Worm (Caenorhabditis elegans) whole organism, L1 larva: ENCODE data around the gene C17H12.2.
A peak's percentile ranks its signal among the peaks of the same experiment; 100 is the strongest.

Source experiments
- C04F5.9 ChIP-seq: sonication (generic microtip); optimal IDR thresholded peaks from 2 replicates; lab custom pipeline; 2016; ENCODE audit warnings: missing genetic modification characterization, missing compliant biosample characterization
- F16B12.6 ChIP-seq: fragments of 150-350 bp; optimal IDR thresholded peaks from 2 replicates; lab custom pipeline; 2014; ENCODE audit warnings: missing biosample characterization, missing genetic modification characterization
- aly-2 ChIP-seq: fragments of 150-350 bp; optimal IDR thresholded peaks from 2 replicates; lab custom pipeline; 2014; ENCODE audit warnings: missing biosample characterization, missing genetic modification characterization
- blmp-1 ChIP-seq: fragments of 150-350 bp; optimal IDR thresholded peaks from 2 replicates; lab custom pipeline; 2014; ENCODE audit warnings: missing biosample characterization, missing genetic modification characterization
- ceh-63 ChIP-seq: fragments of 200-800 bp; sonication (Bioruptor generic); optimal IDR thresholded peaks from 2 replicates; lab custom pipeline; 2018; ENCODE audit warnings: mild to moderate bottlenecking, missing genetic modification characterization, missing compliant biosample characterization
- ceh-8 ChIP-seq: fragments of 200-800 bp; sonication (Bioruptor generic); optimal IDR thresholded peaks from 2 replicates; lab custom pipeline; 2018; ENCODE audit warnings: mild to moderate bottlenecking, missing genetic modification characterization, moderate library complexity, missing compliant biosample characterization
- ceh-82 ChIP-seq, 3 experiments: fragments of 150-350 bp in 1 of 3; sonication (generic microtip) in 2 of 3; optimal IDR thresholded peaks; 2 replicates each; lab custom pipeline; 2014 to 2017; ENCODE audit warnings: missing biosample characterization in 3 of 3, missing genetic modification characterization in 3 of 3
- ceh-88 ChIP-seq: fragments of 200-800 bp; sonication (Bioruptor generic); IDR thresholded peaks from 2 replicates; pipeline ENCODE4 v1.3.6; 2022; ENCODE audit warnings: missing genetic modification characterization, missing compliant biosample characterization
- dsc-1 ChIP-seq: sonication (generic microtip); optimal IDR thresholded peaks from 2 replicates; lab custom pipeline; 2016; ENCODE audit warnings: mild to moderate bottlenecking, missing genetic modification characterization, missing compliant biosample characterization
- efl-1 ChIP-seq, 4 experiments: fragments of 150-350 bp; optimal IDR thresholded peaks in 3 of 4; peaks in 1 of 4; 1 replicate in 1 of 4; 2 replicates in 3 of 4; lab custom pipeline; 2014; ENCODE audit warnings: missing biosample characterization in 2 of 4, missing genetic modification characterization in 2 of 4, missing genetic modification reagents in 2 of 4
- efl-3 ChIP-seq: fragments of 200-800 bp; sonication (Bioruptor generic); optimal IDR thresholded peaks from 2 replicates; lab custom pipeline; 2018; ENCODE audit warnings: mild to moderate bottlenecking, missing genetic modification characterization, missing compliant biosample characterization
- egl-27 ChIP-seq, 2 experiments: fragments of 150-350 bp in 1 of 2; sonication (generic microtip); optimal IDR thresholded peaks; 3 replicates each; lab custom pipeline; 2017 to 2018; ENCODE audit warnings: missing biosample characterization in 2 of 2, missing genetic modification characterization in 2 of 2, missing genetic modification reagents in 2 of 2
- elt-2 ChIP-seq: sonication (generic microtip); optimal IDR thresholded peaks from 2 replicates; lab custom pipeline; 2016; ENCODE audit warnings: missing genetic modification characterization, mild to moderate bottlenecking, inconsistent platforms, missing compliant biosample characterization, missing genetic modification reagents
- elt-3 ChIP-seq, 6 experiments: fragments of 150-350 bp in 1 of 6; sonication (generic microtip); optimal IDR thresholded peaks; 2 replicates each; lab custom pipeline; 2017 to 2018; ENCODE audit warnings: missing biosample characterization in 6 of 6, missing genetic modification characterization in 6 of 6, inconsistent platforms in 1 of 6
- fkh-4 ChIP-seq: sonication (generic microtip); optimal IDR thresholded peaks from 2 replicates; lab custom pipeline; 2016; ENCODE audit warnings: missing compliant biosample characterization, missing genetic modification characterization, borderline replicate concordance
- fkh-8 ChIP-seq: sonication (generic microtip); optimal IDR thresholded peaks from 2 replicates; lab custom pipeline; 2016; ENCODE audit warnings: mild to moderate bottlenecking, missing genetic modification characterization, missing compliant biosample characterization
- fos-1 ChIP-seq: fragments of 150-350 bp; optimal IDR thresholded peaks from 2 replicates; lab custom pipeline; 2014; ENCODE audit warnings: missing biosample characterization, missing genetic modification characterization
- grh-1 ChIP-seq: fragments of 200-800 bp; sonication (Bioruptor generic); IDR thresholded peaks from 2 replicates; pipeline ENCODE4 v1.3.6; 2022; ENCODE audit warnings: missing genetic modification reagents, missing genetic modification characterization, missing compliant biosample characterization
- hlh-17 ChIP-seq: fragments of 200-800 bp; sonication (Bioruptor generic); optimal IDR thresholded peaks from 2 replicates; lab custom pipeline; 2018; ENCODE audit warnings: missing genetic modification characterization, mild to moderate bottlenecking, missing compliant biosample characterization, moderate library complexity, borderline replicate concordance
- hpl-2 ChIP-seq: fragments of 150-350 bp; optimal IDR thresholded peaks from 2 replicates; lab custom pipeline; 2014; ENCODE audit warnings: missing biosample characterization, missing genetic modification reagents, missing genetic modification characterization
- isw-1 ChIP-seq: fragments of 200-800 bp; sonication (Bioruptor generic); IDR thresholded peaks from 2 replicates; pipeline ENCODE4 v1.3.6; 2022; ENCODE audit warnings: missing genetic modification characterization, missing compliant biosample characterization
- jun-1 ChIP-seq: fragments of 150-350 bp; optimal IDR thresholded peaks from 2 replicates; lab custom pipeline; 2014; ENCODE audit warnings: missing biosample characterization, missing genetic modification reagents, missing genetic modification characterization
- lin-13 ChIP-seq: fragments of 150-350 bp; optimal IDR thresholded peaks from 2 replicates; lab custom pipeline; 2014; ENCODE audit warnings: missing biosample characterization, missing genetic modification reagents, missing genetic modification characterization
- lin-14 ChIP-seq: fragments of 200-800 bp; sonication (Bioruptor generic); optimal IDR thresholded peaks from 2 replicates; lab custom pipeline; 2018; ENCODE audit warnings: mild to moderate bottlenecking, missing genetic modification characterization, moderate library complexity, missing compliant biosample characterization
- lin-15B ChIP-seq: fragments of 150-350 bp; sonication (generic microtip); optimal IDR thresholded peaks from 3 replicates; lab custom pipeline; 2014; ENCODE audit warnings: missing biosample characterization, missing genetic modification characterization
- lin-35 ChIP-seq, 2 experiments: fragments of 150-350 bp; optimal IDR thresholded peaks; 2 replicates each; lab custom pipeline; 2014; ENCODE audit warnings: missing biosample characterization in 2 of 2, missing genetic modification characterization in 2 of 2, missing genetic modification reagents in 2 of 2
- lin-39 ChIP-seq: fragments of 150-350 bp; optimal IDR thresholded peaks from 2 replicates; lab custom pipeline; 2014; ENCODE audit warnings: missing biosample characterization, missing genetic modification reagents, missing genetic modification characterization
- lir-3 ChIP-seq: sonication (generic microtip); optimal IDR thresholded peaks from 2 replicates; lab custom pipeline; 2016; ENCODE audit warnings: mild to moderate bottlenecking, missing genetic modification characterization, moderate library complexity, missing compliant biosample characterization; ENCODE audit not compliant: poor library complexity
- mdl-1 ChIP-seq, 2 experiments: fragments of 150-350 bp; optimal IDR thresholded peaks; 2 replicates each; lab custom pipeline; 2014 to 2017; ENCODE audit warnings: missing biosample characterization in 2 of 2, missing genetic modification characterization in 2 of 2, inconsistent platforms in 1 of 2
- nhr-20 ChIP-seq: sonication (generic microtip); optimal IDR thresholded peaks from 2 replicates; lab custom pipeline; 2016; ENCODE audit warnings: mild to moderate bottlenecking, missing genetic modification characterization, missing compliant biosample characterization
- nhr-237 ChIP-seq: fragments of 150-350 bp; optimal IDR thresholded peaks from 2 replicates; lab custom pipeline; 2014; ENCODE audit warnings: missing biosample characterization, missing genetic modification characterization
- nhr-28 ChIP-seq: fragments of 150-350 bp; optimal IDR thresholded peaks from 2 replicates; lab custom pipeline; 2014; ENCODE audit warnings: missing biosample characterization, missing genetic modification characterization
- nhr-77 ChIP-seq: fragments of 150-350 bp; optimal IDR thresholded peaks from 2 replicates; lab custom pipeline; 2014; ENCODE audit warnings: missing biosample characterization, missing genetic modification characterization
- nhr-84 ChIP-seq: sonication (generic microtip); optimal IDR thresholded peaks from 2 replicates; lab custom pipeline; 2017; ENCODE audit warnings: missing biosample characterization, missing genetic modification characterization
- pax-3 ChIP-seq: fragments of 200-800 bp; sonication (Bioruptor generic); optimal IDR thresholded peaks from 2 replicates; lab custom pipeline; 2018; ENCODE audit warnings: mild to moderate bottlenecking, missing genetic modification characterization, moderate library complexity, missing compliant biosample characterization
- pqm-1 ChIP-seq: sonication (generic microtip); optimal IDR thresholded peaks from 3 replicates; lab custom pipeline; 2017; ENCODE audit warnings: missing biosample characterization, missing genetic modification characterization
- skn-1 ChIP-seq: fragments of 150-350 bp; optimal IDR thresholded peaks from 2 replicates; lab custom pipeline; 2014; ENCODE audit warnings: missing biosample characterization, missing genetic modification characterization
- sptf-1 ChIP-seq: fragments of 150-350 bp; optimal IDR thresholded peaks from 2 replicates; lab custom pipeline; 2014; ENCODE audit warnings: missing biosample characterization, missing genetic modification characterization
- sup-37 ChIP-seq: fragments of 200-800 bp; sonication (Bioruptor generic); optimal IDR thresholded peaks from 2 replicates; lab custom pipeline; 2018; ENCODE audit warnings: mild to moderate bottlenecking, missing genetic modification characterization, missing compliant biosample characterization
- tlp-1 ChIP-seq: fragments of 150-350 bp; optimal IDR thresholded peaks from 2 replicates; lab custom pipeline; 2014; ENCODE audit warnings: missing biosample characterization, missing genetic modification characterization
- unc-130 ChIP-seq: fragments of 150-350 bp; optimal IDR thresholded peaks from 2 replicates; lab custom pipeline; 2017; ENCODE audit warnings: missing biosample characterization, missing genetic modification characterization, inconsistent platforms
- unc-30 ChIP-seq: sonication (generic microtip); optimal IDR thresholded peaks from 2 replicates; lab custom pipeline; 2017; ENCODE audit warnings: missing biosample characterization, missing genetic modification characterization
- unc-62 ChIP-seq: fragments of 150-350 bp; optimal IDR thresholded peaks from 2 replicates; lab custom pipeline; 2014; ENCODE audit warnings: missing biosample characterization, missing genetic modification reagents, missing genetic modification characterization
- unc-86 ChIP-seq: sonication (generic microtip); optimal IDR thresholded peaks from 2 replicates; lab custom pipeline; 2016; ENCODE audit warnings: missing genetic modification characterization, missing compliant biosample characterization
- vab-15 ChIP-seq: sonication (generic microtip); optimal IDR thresholded peaks from 2 replicates; lab custom pipeline; 2017; ENCODE audit warnings: missing genotype, mild to moderate bottlenecking, missing genetic modification characterization, missing compliant biosample characterization
- zag-1 ChIP-seq: fragments of 150-350 bp; optimal IDR thresholded peaks from 2 replicates; lab custom pipeline; 2014; ENCODE audit warnings: missing biosample characterization, missing genetic modification characterization
- zip-4 ChIP-seq: fragments of 200-800 bp; sonication (Bioruptor generic); optimal IDR thresholded peaks from 2 replicates; lab custom pipeline; 2018; ENCODE audit warnings: mild to moderate bottlenecking, missing genetic modification characterization, moderate library complexity, missing compliant biosample characterization
- ztf-4 ChIP-seq: fragments of 150-350 bp; optimal IDR thresholded peaks from 2 replicates; lab custom pipeline; 2014; ENCODE audit warnings: missing biosample characterization, missing genetic modification characterization

The C17H12.2 gene

ce11 chrIV:6771556-6771955 lies 18.7 kb downstream of the C17H12.2 start:
- TF ChIP-seq efl-3 (GFP tag; lab: Kevin White, UChicago) (no peak), efl-1 (optimal IDR thresholded peaks at IDR 0.05; lab: Kevin White, UChicago) (no peak), efl-1 (GFP tag; optimal IDR thresholded peaks at IDR 0.05 in 1 of 2; lab: Kevin White, UChicago) (peak in 1 of 2 experiments; percentile 7), elt-2 (tag; lab: Kevin White, UChicago) (peak; percentile 53)

- TF ChIP-seq elt-2 (tag; lab: Kevin White, UChicago) (peak; percentile 36), lin-39 (tag; lab: Kevin White, UChicago) (no peak)
Measured at ce11 chrIV:6770407-6770883, 19.8 kb downstream of the C17H12.2 start, which contains the start of gene anat-1. TSS of gene anat-1 (plus strand) at chrIV:6770833.

- TF ChIP-seq unc-30 (tag; lab: Kevin White, UChicago): no peak
- TF ChIP-seq nhr-77 (tag; lab: Kevin White, UChicago): peak; percentile 12
- peak; percentile 42 to 46 for TF ChIP-seq lin-35 (GFP tag; optimal IDR thresholded peaks at IDR 0.05; lab: Kevin White, UChicago)
- peak; percentile 33 for TF ChIP-seq jun-1 (tag; lab: Kevin White, UChicago)
- TF ChIP-seq hpl-2 (GFP tag; lab: Kevin White, UChicago): no peak
- no peak for TF ChIP-seq egl-27 (tag; optimal IDR thresholded peaks at IDR 0.05; lab: Kevin White, UChicago)
- no peak for TF ChIP-seq pqm-1 (tag; lab: Kevin White, UChicago)
- TF ChIP-seq ceh-88 (GFP tag; lab: Robert Waterston, UW): no peak
- peak; percentile 18 to 75 (median 41) for TF ChIP-seq ceh-82 (tag; optimal IDR thresholded peaks at IDR 0.05; lab: Kevin White, UChicago)
- peak; percentile 87 for TF ChIP-seq lin-14 (GFP tag; lab: Kevin White, UChicago)
- no peak for TF ChIP-seq ceh-8
- TF ChIP-seq aly-2 (tag; lab: Kevin White, UChicago): no peak
- peak; percentile 32 for TF ChIP-seq lir-3 (tag; lab: Kevin White, UChicago)
- TF ChIP-seq grh-1 (GFP tag; lab: Robert Waterston, UW): no peak
- TF ChIP-seq sup-37: no peak
- TF ChIP-seq nhr-20 (tag; lab: Kevin White, UChicago): peak; percentile 19
- no peak for TF ChIP-seq hlh-17 (GFP tag; lab: Kevin White, UChicago)
- peak; percentile 16 for TF ChIP-seq dsc-1 (tag; lab: Kevin White, UChicago)
- no peak for TF ChIP-seq ceh-63 (GFP tag; lab: Kevin White, UChicago)
- no peak for TF ChIP-seq zag-1 (tag; lab: Kevin White, UChicago)
- no peak for TF ChIP-seq lin-15B (tag; lab: Kevin White, UChicago)
- TF ChIP-seq blmp-1 (tag; lab: Kevin White, UChicago): peak; percentile 64
- peak in 1 of 2 experiments; percentile 39 for TF ChIP-seq mdl-1 (tag; optimal IDR thresholded peaks at IDR 0.05; lab: Kevin White, UChicago)
- TF ChIP-seq unc-86: peak; percentile 52
- peak; percentile 71 for TF ChIP-seq fkh-8 (tag; lab: Kevin White, UChicago)
- no peak for TF ChIP-seq C04F5.9
- no peak for TF ChIP-seq nhr-237 (tag; lab: Kevin White, UChicago)
- TF ChIP-seq skn-1 (tag; lab: Kevin White, UChicago): peak; percentile 39
- TF ChIP-seq unc-62: no peak
- no peak for TF ChIP-seq ztf-4 (tag; lab: Kevin White, UChicago)
- TF ChIP-seq isw-1: no peak
- no peak for TF ChIP-seq zip-4 (GFP tag; lab: Kevin White, UChicago)
- no peak for TF ChIP-seq unc-130 (tag; lab: Kevin White, UChicago)
- TF ChIP-seq elt-2 (tag; lab: Kevin White, UChicago): peak; percentile 28
- no peak for TF ChIP-seq lin-13 (GFP tag; lab: Kevin White, UChicago)
- no peak for TF ChIP-seq elt-3 (tag; optimal IDR thresholded peaks at IDR 0.05; lab: Kevin White, UChicago)
- no peak for TF ChIP-seq tlp-1 (tag; lab: Kevin White, UChicago)
- no peak for TF ChIP-seq vab-15 (tag; lab: Kevin White, UChicago)
- TF ChIP-seq nhr-84: no peak
- TF ChIP-seq fos-1 (tag; lab: Kevin White, UChicago): peak; percentile 25
- TF ChIP-seq pax-3: no peak
- TF ChIP-seq nhr-28 (tag; lab: Kevin White, UChicago): no peak
- no peak for TF ChIP-seq sptf-1
- no peak for TF ChIP-seq fkh-4
- no peak for TF ChIP-seq F16B12.6 (tag; lab: Kevin White, UChicago)
- no peak for TF ChIP-seq efl-3 (GFP tag; lab: Kevin White, UChicago)
Measured at ce11 chrIV:6767240-6767639, 23.0 kb downstream of the C17H12.2 start.
